Fruit fly (Drosophila melanogaster) whole organism, prepupa: ENCODE results near the gene nrv2.

ENCODE experiments used
- CG11762 ChIP-seq: fragments of 200-800 bp; sonication (Bioruptor generic); optimal IDR thresholded peaks from 3 replicates; lab custom pipeline; 2016; ENCODE audit warnings: missing biosample characterization, missing genetic modification characterization; ENCODE audit not compliant: insufficient read depth
- CG16779 ChIP-seq: fragments of 200-800 bp; sonication (Bioruptor generic); optimal IDR thresholded peaks from 3 replicates; lab custom pipeline; 2017; ENCODE audit warnings: missing biosample characterization, mild to moderate bottlenecking, missing genetic modification characterization
- Gug ChIP-seq: fragments of 200-800 bp; sonication (Bioruptor generic); IDR thresholded peaks from 2 replicates; pipeline ENCODE4 v1.3.6; 2022; ENCODE audit warnings: missing biosample characterization, missing genetic modification characterization
- Hr4 ChIP-seq: fragments of 200-800 bp; sonication (Bioruptor generic); optimal IDR thresholded peaks from 3 replicates; lab custom pipeline; 2016; ENCODE audit warnings: missing biosample characterization, missing genetic modification characterization
- Lpt ChIP-seq: fragments of 200-800 bp; sonication (Bioruptor generic); optimal IDR thresholded peaks from 3 replicates; lab custom pipeline; 2016; ENCODE audit warnings: missing biosample characterization, missing genetic modification characterization
- OdsH ChIP-seq: fragments of 200-800 bp; sonication (Bioruptor generic); optimal IDR thresholded peaks from 3 replicates; lab custom pipeline; 2016; ENCODE audit warnings: missing biosample characterization, missing genetic modification characterization
- esn ChIP-seq: fragments of 200-800 bp; sonication (Bioruptor generic); optimal IDR thresholded peaks from 2 replicates; lab custom pipeline; 2016; ENCODE audit warnings: missing biosample characterization, mild to moderate bottlenecking, missing genetic modification characterization, moderate library complexity

DNA sequence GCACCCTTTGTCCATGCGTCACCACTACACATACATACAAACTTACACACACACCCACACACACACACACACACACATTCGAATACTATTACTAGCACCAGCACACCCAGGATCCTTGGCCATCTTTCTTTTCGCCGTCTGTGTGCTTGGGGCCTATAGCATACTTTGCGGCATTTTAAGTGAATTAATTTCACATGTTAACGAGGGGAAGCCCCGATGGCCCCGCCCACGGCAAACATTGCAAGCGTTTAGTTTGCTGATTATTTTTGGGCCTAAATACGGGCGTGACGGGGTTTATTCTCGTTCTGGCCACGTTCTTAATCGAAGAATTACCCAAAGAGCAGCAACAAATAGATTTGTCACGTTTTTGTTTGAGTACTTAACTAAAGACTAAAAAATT lies 15.3 kb downstream of the nrv2 start:
- no peak for TF ChIP-seq Gug (GFP tag; lab: Robert Waterston, UW)
- no peak for TF ChIP-seq Hr4 (GFP tag; lab: Kevin White, UChicago)
- no peak for TF ChIP-seq Lpt (GFP tag; lab: Kevin White, UChicago)
- TF ChIP-seq CG16779 (tag; lab: Kevin White, UChicago) = no peak
- no peak for TF ChIP-seq OdsH
- TF ChIP-seq CG11762 (GFP tag; lab: Kevin White, UChicago) = no peak
- TF ChIP-seq esn (GFP tag; lab: Kevin White, UChicago) = no peak
